Fruit fly (Drosophila melanogaster) whole organism, embryonic: ENCODE data around the gene CG14339.

ENCODE experiments used
- B-H2 ChIP-seq: fragments of 200-800 bp; sonication (Bioruptor generic); optimal IDR thresholded peaks from 2 replicates; lab custom pipeline; 2018; ENCODE audit warnings: missing biosample characterization, mild to moderate bottlenecking, missing genetic modification characterization
- CG10543 ChIP-seq: fragments of 200-800 bp; sonication (Bioruptor generic); optimal IDR thresholded peaks from 3 replicates; lab custom pipeline; 2017; ENCODE audit warnings: missing biosample characterization, mild to moderate bottlenecking, missing genetic modification characterization, moderate library complexity
- CG10959 ChIP-seq: fragments of 200-800 bp; sonication (Bioruptor generic); IDR thresholded peaks from 2 replicates; pipeline ENCODE4 v1.3.6; 2022; ENCODE audit warnings: missing biosample characterization, missing genetic modification characterization
- CG10979 ChIP-seq: fragments of 200-800 bp; sonication (Bioruptor generic); optimal IDR thresholded peaks from 2 replicates; lab custom pipeline; 2018; ENCODE audit warnings: missing biosample characterization, mild to moderate bottlenecking, missing genetic modification characterization, moderate library complexity
- CG11504 ChIP-seq: fragments of 200-800 bp; sonication (Bioruptor generic); optimal IDR thresholded peaks from 3 replicates; lab custom pipeline; 2019; ENCODE audit warnings: missing biosample characterization, mild to moderate bottlenecking, missing genetic modification characterization, moderate library complexity
- CG11695 ChIP-seq: fragments of 200-800 bp; sonication (Bioruptor generic); IDR thresholded peaks from 3 replicates; pipeline ENCODE4 v1.3.6; 2022; ENCODE audit warnings: missing biosample characterization, missing genetic modification characterization
- CG13287 ChIP-seq: fragments of 200-800 bp; sonication (Bioruptor generic); IDR thresholded peaks from 2 replicates; pipeline ENCODE4 v1.3.6; 2022; ENCODE audit warnings: missing biosample characterization, missing genetic modification characterization; ENCODE audit not compliant: partially characterized antibody
- CG14441 ChIP-seq: fragments of 200-800 bp; sonication (Bioruptor generic); IDR thresholded peaks from 2 replicates; pipeline ENCODE4 v1.3.6; 2022; ENCODE audit warnings: missing biosample characterization, missing genetic modification characterization
- CG15011 ChIP-seq: fragments of 200-800 bp; sonication (Bioruptor generic); optimal IDR thresholded peaks from 3 replicates; lab custom pipeline; 2018; ENCODE audit warnings: missing biosample characterization, mild to moderate bottlenecking, missing genetic modification characterization
- CG1603 ChIP-seq: fragments of 200-800 bp; sonication (Bioruptor generic); optimal IDR thresholded peaks from 2 replicates; lab custom pipeline; 2019; ENCODE audit warnings: missing biosample characterization, mild to moderate bottlenecking, missing genetic modification characterization, moderate library complexity
- CG16863 ChIP-seq: fragments of 200-800 bp; sonication (Bioruptor generic); optimal IDR thresholded peaks from 3 replicates; lab custom pipeline; 2016; ENCODE audit warnings: missing biosample characterization, missing genetic modification characterization
- CG2678 ChIP-seq: fragments of 200-800 bp; sonication (Bioruptor generic); optimal IDR thresholded peaks from 3 replicates; lab custom pipeline; 2019; ENCODE audit warnings: missing biosample characterization, mild to moderate bottlenecking, missing genetic modification characterization, moderate library complexity
- CG31224 ChIP-seq: fragments of 200-800 bp; sonication (Bioruptor generic); IDR thresholded peaks from 2 replicates; pipeline ENCODE4 v1.3.6; 2022; ENCODE audit warnings: missing biosample characterization, missing genetic modification characterization
- CG32532 ChIP-seq: fragments of 200-800 bp; sonication (Bioruptor generic); IDR thresholded peaks from 2 replicates; pipeline ENCODE4 v1.3.6; 2022; ENCODE audit warnings: missing biosample characterization, missing genetic modification characterization
- CG3847 ChIP-seq: fragments of 200-800 bp; sonication (Bioruptor generic); IDR thresholded peaks from 2 replicates; pipeline ENCODE4 v1.3.6; 2022; ENCODE audit warnings: missing biosample characterization, missing genetic modification characterization
- CG42726 ChIP-seq: fragments of 200-800 bp; sonication (Bioruptor generic); IDR thresholded peaks from 2 replicates; pipeline ENCODE4 v1.3.6; 2022; ENCODE audit warnings: missing biosample characterization, missing genetic modification characterization; ENCODE audit not compliant: partially characterized antibody
- CG43689 ChIP-seq: fragments of 200-800 bp; sonication (Bioruptor generic); IDR thresholded peaks from 2 replicates; pipeline ENCODE4 v1.3.6; 2022; ENCODE audit warnings: missing biosample characterization, missing genetic modification characterization
- CG6683 ChIP-seq: fragments of 200-800 bp; sonication (Bioruptor generic); optimal IDR thresholded peaks from 2 replicates; lab custom pipeline; 2017; ENCODE audit warnings: missing biosample characterization, mild to moderate bottlenecking, missing genetic modification characterization, missing genetic modification reagents
- CG6813 ChIP-seq: fragments of 200-800 bp; sonication (Bioruptor generic); optimal IDR thresholded peaks from 2 replicates; lab custom pipeline; 2017; ENCODE audit warnings: missing biosample characterization, missing genetic modification characterization, mild to moderate bottlenecking, moderate library complexity, missing genetic modification reagents
- CG7839 ChIP-seq: fragments of 200-800 bp; sonication (Bioruptor generic); optimal IDR thresholded peaks from 3 replicates; lab custom pipeline; 2018; ENCODE audit warnings: missing biosample characterization, mild to moderate bottlenecking, missing genetic modification characterization, moderate library complexity
- CG8765 ChIP-seq: fragments of 200-800 bp; sonication (Bioruptor generic); IDR thresholded peaks from 2 replicates; pipeline ENCODE4 v1.3.6; 2022; ENCODE audit warnings: missing biosample characterization, missing genetic modification characterization
- D ChIP-seq, 2 experiments: fragments of 200-800 bp in 1 of 2; fragments of >200 bp in 1 of 2; sonication (Bioruptor generic) in 1 of 2; optimal IDR thresholded peaks; 2 replicates in 1 of 2; 3 replicates in 1 of 2; lab custom pipeline; 2017; ENCODE audit warnings: mild to moderate bottlenecking in 1 of 2, missing biosample characterization in 1 of 2, missing genetic modification characterization in 1 of 2, missing genetic modification reagents in 1 of 2
- Deaf1 ChIP-seq: fragments of 200-800 bp; optimal IDR thresholded peaks from 3 replicates; lab custom pipeline; 2019; ENCODE audit warnings: missing biosample characterization, mild to moderate bottlenecking, missing genetic modification characterization, moderate library complexity
- Dek ChIP-seq: fragments of 200-800 bp; sonication (Bioruptor generic); optimal IDR thresholded peaks from 3 replicates; lab custom pipeline; 2019; ENCODE audit warnings: missing biosample characterization, mild to moderate bottlenecking, missing genetic modification characterization, moderate library complexity
- Dip3 ChIP-seq: fragments of 200-800 bp; sonication (Bioruptor generic); optimal IDR thresholded peaks from 3 replicates; lab custom pipeline; 2016; ENCODE audit warnings: missing biosample characterization, missing genetic modification characterization
- Kr ChIP-seq: fragments of 200-800 bp; sonication (Bioruptor generic); optimal IDR thresholded peaks from 2 replicates; lab custom pipeline; 2017; ENCODE audit warnings: missing biosample characterization, mild to moderate bottlenecking, missing genetic modification characterization
- Med ChIP-seq: fragments of 200-800 bp; sonication (Bioruptor generic); peaks from one replicate; lab custom pipeline; 2016; ENCODE audit warnings: missing biosample characterization, missing genetic modification characterization, mild to moderate bottlenecking, inconsistent platforms, moderate library complexity
- Meics ChIP-seq: fragments of 200-800 bp; sonication (Bioruptor generic); optimal IDR thresholded peaks from 2 replicates; lab custom pipeline; 2017; ENCODE audit warnings: missing biosample characterization, mild to moderate bottlenecking, missing genetic modification characterization
- NFAT ChIP-seq: fragments of 200-800 bp; sonication (Bioruptor generic); IDR thresholded peaks from 2 replicates; pipeline ENCODE4 v1.3.6; 2022; ENCODE audit warnings: missing biosample characterization, missing genetic modification characterization
- NfI ChIP-seq: fragments of 200-800 bp; sonication (Bioruptor generic); optimal IDR thresholded peaks from 3 replicates; lab custom pipeline; 2018; ENCODE audit warnings: missing biosample characterization, mild to moderate bottlenecking, missing genetic modification characterization, moderate library complexity
- Ptx1 ChIP-seq: fragments of 200-800 bp; sonication (Bioruptor generic); IDR thresholded peaks from 2 replicates; pipeline ENCODE4 v1.3.6; 2022; ENCODE audit warnings: missing biosample characterization, missing genetic modification characterization
- Side ChIP-seq: fragments of 200-800 bp; sonication (Bioruptor generic); optimal IDR thresholded peaks from 2 replicates; lab custom pipeline; 2016; ENCODE audit warnings: missing biosample characterization, missing genetic modification characterization
- TFAM ChIP-seq: fragments of 200-800 bp; sonication (Bioruptor generic); optimal IDR thresholded peaks from 2 replicates; lab custom pipeline; 2017; ENCODE audit warnings: missing biosample characterization, missing genetic modification characterization, inconsistent platforms
- Taf1 ChIP-seq: fragments of 200-800 bp; sonication (Bioruptor generic); IDR thresholded peaks from 2 replicates; pipeline ENCODE4 v1.3.6; 2022; ENCODE audit warnings: missing biosample characterization, missing genetic modification characterization
- abd-A ChIP-seq: fragments of 200-800 bp; sonication (Bioruptor generic); optimal IDR thresholded peaks from 3 replicates; lab custom pipeline; 2019; ENCODE audit warnings: missing biosample characterization, mild to moderate bottlenecking, missing genetic modification characterization, moderate library complexity
- aop ChIP-seq: fragments of 200-800 bp; sonication (Bioruptor generic); IDR thresholded peaks from 2 replicates; pipeline ENCODE4 v1.3.6; 2022; ENCODE audit warnings: missing biosample characterization, missing genetic modification characterization
- ash1 ChIP-seq: fragments of 200-800 bp; sonication (Bioruptor generic); optimal IDR thresholded peaks from 2 replicates; lab custom pipeline; 2018; ENCODE audit warnings: missing biosample characterization, mild to moderate bottlenecking, missing genetic modification characterization
- corto ChIP-seq: fragments of 200-800 bp; sonication (Bioruptor generic); optimal IDR thresholded peaks from 2 replicates; lab custom pipeline; 2016; ENCODE audit warnings: missing biosample characterization, mild to moderate bottlenecking, missing genetic modification characterization, moderate library complexity
- crol ChIP-seq: fragments of 200-800 bp; sonication (Bioruptor generic); IDR thresholded peaks from 2 replicates; pipeline ENCODE4 v1.3.6; 2022; ENCODE audit warnings: missing biosample characterization, missing genetic modification characterization
- cwo ChIP-seq: fragments of 200-800 bp; sonication (Bioruptor generic); optimal IDR thresholded peaks from 3 replicates; lab custom pipeline; 2017; ENCODE audit warnings: missing biosample characterization, missing genetic modification characterization, mild to moderate bottlenecking, moderate library complexity, missing genetic modification reagents
- fd3F ChIP-seq: fragments of 200-800 bp; sonication (Bioruptor generic); optimal IDR thresholded peaks from 2 replicates; lab custom pipeline; 2018; ENCODE audit warnings: missing biosample characterization, mild to moderate bottlenecking, missing genetic modification characterization, moderate library complexity
- gcm ChIP-seq: fragments of 200-800 bp; sonication (Bioruptor generic); optimal IDR thresholded peaks from 2 replicates; lab custom pipeline; 2019; ENCODE audit warnings: missing biosample characterization, mild to moderate bottlenecking, missing genetic modification characterization, moderate library complexity
- kah ChIP-seq: fragments of 200-800 bp; sonication (Bioruptor generic); optimal IDR thresholded peaks from 2 replicates; lab custom pipeline; 2018; ENCODE audit warnings: missing biosample characterization, mild to moderate bottlenecking, missing genetic modification characterization
- pum ChIP-seq: fragments of 200-800 bp; sonication (Bioruptor generic); optimal IDR thresholded peaks from 2 replicates; lab custom pipeline; 2016; ENCODE audit warnings: missing biosample characterization, missing genetic modification characterization
- scrt ChIP-seq: fragments of 200-800 bp; sonication (Bioruptor generic); optimal IDR thresholded peaks from 2 replicates; lab custom pipeline; 2018; ENCODE audit warnings: missing biosample characterization, mild to moderate bottlenecking, missing genetic modification characterization, moderate library complexity
- sens ChIP-seq: fragments of 200-800 bp; sonication (Bioruptor generic); peaks from one replicate; lab custom pipeline; 2016; ENCODE audit warnings: missing biosample characterization, missing genetic modification characterization
- sim ChIP-seq: fragments of 200-800 bp; sonication (Bioruptor generic); IDR thresholded peaks from 2 replicates; pipeline ENCODE4 v1.3.6; 2022; ENCODE audit warnings: missing biosample characterization, missing genetic modification characterization
- ttk ChIP-seq: fragments of 200-800 bp; sonication (Bioruptor generic); IDR thresholded peaks from 2 replicates; pipeline ENCODE4 v2.1.2; 2022; ENCODE audit warnings: missing biosample characterization, missing genetic modification characterization
- unc-4 ChIP-seq: fragments of 200-800 bp; sonication (Bioruptor generic); IDR thresholded peaks from 2 replicates; pipeline ENCODE4 v1.3.6; 2022; ENCODE audit warnings: missing biosample characterization, missing genetic modification characterization; ENCODE audit not compliant: partially characterized antibody
- yki ChIP-seq: fragments of >200 bp; optimal IDR thresholded peaks from 3 replicates; lab custom pipeline; 2018

The CG14339 gene

DNA sequence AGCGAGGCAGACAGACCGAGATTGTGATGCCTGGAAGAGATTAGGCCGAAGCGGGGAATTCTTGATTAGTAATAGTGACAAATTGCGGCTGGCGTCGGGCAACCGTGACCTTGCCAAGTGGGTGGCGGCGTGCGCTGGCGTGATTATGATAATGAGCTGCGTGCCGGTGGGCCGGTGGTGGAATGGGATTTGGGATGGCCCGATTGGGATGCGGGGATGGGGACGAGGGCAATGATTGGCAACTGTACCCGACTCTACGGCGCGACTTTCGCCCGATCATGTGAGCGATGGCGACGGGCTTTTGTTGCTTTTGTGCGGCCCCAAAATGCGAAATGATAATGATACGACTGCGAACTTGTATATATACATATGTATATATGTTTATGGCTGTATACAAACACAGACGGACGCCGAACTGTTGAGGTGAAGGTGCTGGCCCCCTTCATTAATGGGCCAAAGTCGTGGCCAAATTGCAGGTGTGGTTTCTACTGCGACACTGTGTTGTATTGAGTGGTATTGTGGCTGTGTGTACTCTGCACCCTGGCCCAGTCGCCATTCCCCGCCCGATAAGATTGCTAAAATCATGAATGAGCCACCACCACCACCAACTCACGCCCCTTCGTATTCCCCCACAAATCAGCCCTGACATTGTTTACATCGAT lies 8.5 kb downstream of the CG14339 start (continued):
- no peak for TF ChIP-seq kah
- TF ChIP-seq Dip3, result no peak
- TF ChIP-seq aop (GFP tag; lab: Robert Waterston, UW), result no peak
- no peak for TF ChIP-seq Kr (GFP tag; lab: Kevin White, UChicago)
- no peak for TF ChIP-seq D (optimal IDR thresholded peaks at IDR 0.05; lab: Kevin White, UChicago)
- no peak for TF ChIP-seq D (GFP tag; optimal IDR thresholded peaks at IDR 0.05; lab: Kevin White, UChicago)
- no peak for TF ChIP-seq sim (GFP tag; lab: Robert Waterston, UW)
- no peak for TF ChIP-seq CG7839 (tag; lab: Kevin White, UChicago)
- TF ChIP-seq CG42726 (GFP tag; lab: Robert Waterston, UW), result no peak
- TF ChIP-seq scrt (GFP tag; lab: Kevin White, UChicago), result no peak
- no peak for TF ChIP-seq CG8765
- peak; percentile 65 for TF ChIP-seq Med
- TF ChIP-seq Meics (GFP tag; lab: Kevin White, UChicago), result no peak
- TF ChIP-seq CG3847 (GFP tag; lab: Robert Waterston, UW), result no peak
- TF ChIP-seq CG2678 (tag; lab: Kevin White, UChicago), result no peak
- peak; percentile 49 for TF ChIP-seq sens (GFP tag; lab: Kevin White, UChicago)
- TF ChIP-seq NFAT (GFP tag; lab: Robert Waterston, UW), result no peak
- TF ChIP-seq CG10979 (tag; lab: Kevin White, UChicago), result no peak
- no peak for TF ChIP-seq Side (GFP tag; lab: Kevin White, UChicago)
- TF ChIP-seq CG16863 (GFP tag; lab: Kevin White, UChicago), result no peak
- TF ChIP-seq crol, result peak; percentile 34; the same call in 1 of the 2 replicates
- TF ChIP-seq gcm (GFP tag; lab: Kevin White, UChicago), result no peak
- no peak for TF ChIP-seq CG15011 (GFP tag; lab: Kevin White, UChicago)
- TF ChIP-seq ash1, result no peak
- TF ChIP-seq TFAM (GFP tag; lab: Kevin White, UChicago), result no peak
- no peak for TF ChIP-seq CG10959 (GFP tag; lab: Robert Waterston, UW)
- TF ChIP-seq corto, result no peak
- no peak for TF ChIP-seq abd-A
- TF ChIP-seq ttk (GFP tag; lab: Robert Waterston, UW), result no peak
- TF ChIP-seq CG13287, result no peak
- peak; percentile 74 for TF ChIP-seq cwo
- TF ChIP-seq Ptx1 (GFP tag; lab: Robert Waterston, UW), result no peak
- no peak for TF ChIP-seq yki (lab: Kevin White, UChicago)
- no peak for TF ChIP-seq CG43689
- TF ChIP-seq CG11504 (tag; lab: Kevin White, UChicago), result no peak
- TF ChIP-seq CG6683 (GFP tag; lab: Kevin White, UChicago), result no peak
- no peak for TF ChIP-seq NfI (GFP tag; lab: Kevin White, UChicago)
- no peak for TF ChIP-seq CG6813
- TF ChIP-seq CG11695 (GFP tag; lab: Robert Waterston, UW), result no peak
- TF ChIP-seq Deaf1 (tag; lab: Kevin White, UChicago), result no peak
- peak; percentile 71 for TF ChIP-seq CG10543 (GFP tag; lab: Kevin White, UChicago)
- TF ChIP-seq Taf1 (GFP tag; lab: Robert Waterston, UW), result no peak
- peak; percentile 9; the same call in 1 of the 2 replicates for TF ChIP-seq CG32532 (GFP tag; lab: Robert Waterston, UW)
- no peak for TF ChIP-seq CG14441 (GFP tag; lab: Robert Waterston, UW)
- TF ChIP-seq B-H2 (GFP tag; lab: Kevin White, UChicago), result peak; percentile 18
- no peak for TF ChIP-seq Dek
- no peak for TF ChIP-seq CG31224
- TF ChIP-seq fd3F, result no peak
- TF ChIP-seq CG1603, result no peak
- no peak for TF ChIP-seq unc-4 (GFP tag; lab: Robert Waterston, UW)
- no peak for TF ChIP-seq pum
